Worm (Caenorhabditis elegans): ENCODE measurements around the gene Y54E2A.8.

Gene Y54E2A.8

DNA sequence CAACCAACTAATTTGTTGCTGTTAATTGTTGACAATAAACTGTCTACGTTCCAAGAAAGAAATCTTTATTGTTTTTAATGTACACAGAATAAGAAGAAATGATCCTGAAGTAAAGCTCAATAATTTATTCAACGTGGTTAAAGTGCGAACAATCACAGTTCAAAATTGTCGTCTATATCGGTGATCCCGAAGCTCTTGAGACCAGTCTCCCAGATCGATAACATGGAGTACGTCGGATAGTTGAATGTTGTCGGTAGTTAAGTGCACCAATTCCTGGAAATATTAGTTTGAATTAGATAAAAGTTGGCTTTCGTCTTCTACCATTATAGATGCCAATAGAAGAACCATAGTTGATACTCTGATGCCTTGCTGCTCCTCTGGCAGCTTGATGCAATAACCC is 37.9 kb downstream of the Y54E2A.8 start (continued):
- TF ChIP-seq sea-2 (GFP tag; IDR thresholded peaks at IDR 0.05), result no peak
- no peak for TF ChIP-seq nhr-120 (GFP tag; IDR thresholded peaks at IDR 0.05)
- TF ChIP-seq ama-1 (optimal IDR thresholded peaks at IDR 0.05), result no peak
- no peak for TF ChIP-seq ama-1 (GFP tag; optimal IDR thresholded peaks at IDR 0.05)
- TF ChIP-seq nhr-27 (tag; optimal IDR thresholded peaks at IDR 0.05), result no peak
- no peak for TF ChIP-seq nfyb-1 (GFP tag; IDR thresholded peaks at IDR 0.05)
- TF ChIP-seq F23B12.7 (tag; optimal IDR thresholded peaks at IDR 0.05; ENCODE audit: insufficient read depth), result no peak
- peak in 1 of 3 experiments; percentile 42 for TF ChIP-seq lin-35 (GFP tag; optimal IDR thresholded peaks at IDR 0.05)
- TF ChIP-seq Y53F4B.3 (GFP tag; IDR thresholded peaks at IDR 0.05), result no peak
- TF ChIP-seq ztf-22 (GFP tag; optimal IDR thresholded peaks at IDR 0.05), result no peak
- TF ChIP-seq snpc-3.4 (tag; optimal IDR thresholded peaks at IDR 0.05), result peak; percentile 66
- TF ChIP-seq zfh-2 (GFP tag; conservative IDR thresholded peaks at IDR 0.05), result no peak
- TF ChIP-seq F57C9.4 (tag; optimal IDR thresholded peaks at IDR 0.05), result no peak
- peak; percentile 27; the same call in 1 of the 2 replicates for TF ChIP-seq pbrm-1 (GFP tag; IDR thresholded peaks at IDR 0.05)
- no peak for TF ChIP-seq ccch-3 (GFP tag; optimal IDR thresholded peaks at IDR 0.05)
- TF ChIP-seq hsf-1 (GFP tag; IDR thresholded peaks at IDR 0.05), result peak; percentile 65
- TF ChIP-seq him-1 (tag; optimal IDR thresholded peaks at IDR 0.05), result peak; percentile 28
- no peak for TF ChIP-seq ceh-27 (GFP tag; optimal IDR thresholded peaks at IDR 0.05)
- TF ChIP-seq chd-7 (tag; optimal IDR thresholded peaks at IDR 0.05), result no peak
- TF ChIP-seq snpc-1.1 (tag; optimal IDR thresholded peaks at IDR 0.05; ENCODE audit: insufficient read depth), result no peak
- no peak for TF ChIP-seq rec-8 (tag; optimal IDR thresholded peaks at IDR 0.05)
- no peak for TF ChIP-seq unc-62 (GFP tag; optimal IDR thresholded peaks at IDR 0.05)
- TF ChIP-seq tbp1 (GFP tag; optimal IDR thresholded peaks at IDR 0.05), result peak; percentile 27
- TF ChIP-seq ceh-40 (GFP tag; IDR thresholded peaks at IDR 0.05), result no peak
- TF ChIP-seq B0261.1 (tag; optimal IDR thresholded peaks at IDR 0.05), result no peak
- no peak for TF ChIP-seq athp-1 (tag; optimal IDR thresholded peaks at IDR 0.05)
- no peak for TF ChIP-seq tlf-1 (GFP tag; optimal IDR thresholded peaks at IDR 0.05)
- no peak for TF ChIP-seq efl-1 (GFP tag; optimal IDR thresholded peaks at IDR 0.05)
- no peak for TF ChIP-seq ceh-91 (GFP tag; IDR thresholded peaks at IDR 0.05)
- no peak for TF ChIP-seq ztf-6 (GFP tag; IDR thresholded peaks at IDR 0.05)
- no peak for TF ChIP-seq zim-3 (tag; optimal IDR thresholded peaks at IDR 0.05)
- TF ChIP-seq let-607 (tag; optimal IDR thresholded peaks at IDR 0.05), result no peak
- no peak for TF ChIP-seq xnd-1 (tag; optimal IDR thresholded peaks at IDR 0.05)
- TF ChIP-seq mes-4 (tag; optimal IDR thresholded peaks at IDR 0.05), result no peak
- TF ChIP-seq aptf-2 (GFP tag; conservative IDR thresholded peaks at IDR 0.05), result no peak
- peak; percentile 36 for TF ChIP-seq F33H1.4 (GFP tag; IDR thresholded peaks at IDR 0.05)
- no peak for TF ChIP-seq F10E7.11 (tag; optimal IDR thresholded peaks at IDR 0.05)
- no peak for TF ChIP-seq nhr-179 (tag; optimal IDR thresholded peaks at IDR 0.05)
- no peak for TF ChIP-seq dpff-1 (tag; optimal IDR thresholded peaks at IDR 0.05)
- peak; percentile 50; the same call in 1 of the 2 replicates for TF ChIP-seq lin-26 (GFP tag; IDR thresholded peaks at IDR 0.05)
- no peak for TF ChIP-seq C06A6.2 (GFP tag; conservative IDR thresholded peaks at IDR 0.05)
- TF ChIP-seq F37B4.10 (GFP tag; IDR thresholded peaks at IDR 0.05), result no peak
- no peak for TF ChIP-seq ztf-26 (tag; optimal IDR thresholded peaks at IDR 0.05)
- no peak for TF ChIP-seq let-526 (GFP tag; IDR thresholded peaks at IDR 0.05)
- TF ChIP-seq T26A5.8 (tag; optimal IDR thresholded peaks at IDR 0.05), result no peak
- TF ChIP-seq F49E8.2 (tag; optimal IDR thresholded peaks at IDR 0.05; ENCODE audit: insufficient read depth), result peak; percentile 42
- peak; percentile 46; the same call in 1 of the 2 replicates for TF ChIP-seq rcor-1 (GFP tag; IDR thresholded peaks at IDR 0.05)
- no peak for TF ChIP-seq ztf-3 (GFP tag; optimal IDR thresholded peaks at IDR 0.05)
- TF ChIP-seq lin-54 (GFP tag; optimal IDR thresholded peaks at IDR 0.05), result peak; percentile 25
